Fruit fly (Drosophila melanogaster): ENCODE results near the gene CG13101.

DNA sequence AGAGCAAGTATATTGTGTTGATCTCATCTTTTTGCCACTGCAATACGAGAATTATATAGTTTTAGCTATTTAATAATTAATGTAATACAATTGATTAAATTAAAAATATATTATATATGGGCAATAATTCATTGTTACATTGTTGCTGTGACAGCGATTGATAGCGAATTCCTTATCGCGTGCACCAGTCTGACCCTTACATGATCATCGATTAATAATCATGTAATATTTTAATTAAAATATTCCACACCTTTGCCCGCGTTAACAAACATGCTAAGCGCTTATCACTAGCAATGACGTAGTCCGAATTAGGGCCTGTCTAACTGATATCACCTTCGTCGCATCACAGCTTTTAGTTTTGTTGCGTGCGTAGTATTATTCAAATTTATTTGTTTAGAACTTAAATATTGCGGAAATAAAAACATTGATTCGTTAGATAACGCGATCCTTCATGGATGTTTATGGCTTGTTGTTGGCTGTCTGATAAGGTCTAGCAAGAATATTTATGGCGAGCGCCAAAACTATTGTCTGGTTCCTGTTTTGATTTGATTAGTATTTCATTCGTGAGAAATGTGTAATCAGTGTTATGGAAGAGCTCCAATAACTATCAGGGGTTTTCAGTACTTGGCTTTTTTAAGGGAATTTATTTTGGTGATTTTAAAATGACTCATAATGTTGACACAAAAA lies 2.7 kb upstream of the CG13101 start:
- TF ChIP-seq CG3407 (GFP tag; optimal IDR thresholded peaks at IDR 0.05) (no peak), mirr (GFP tag; optimal IDR thresholded peaks at IDR 0.05) (peak; percentile 84), CG10267 (tag; optimal IDR thresholded peaks at IDR 0.05) (no peak), h (optimal IDR thresholded peaks at IDR 0.05) (no peak), CG4404 (GFP tag; IDR thresholded peaks at IDR 0.05) (no peak), CG15696 (tag; optimal IDR thresholded peaks at IDR 0.05) (no peak), pho (GFP tag; optimal IDR thresholded peaks at IDR 0.05) (no peak), salm (tag; optimal IDR thresholded peaks at IDR 0.05) (no peak), tgo (GFP tag; IDR thresholded peaks at IDR 0.05) (no peak), Neu2 (GFP tag; optimal IDR thresholded peaks at IDR 0.05; ENCODE audit: borderline replicate concordance) (no peak), CTCF (GFP tag; optimal IDR thresholded peaks at IDR 0.05) (no peak), CG11695 (GFP tag; IDR thresholded peaks at IDR 0.05) (no peak), CG10654 (GFP tag; optimal IDR thresholded peaks at IDR 0.05) (no peak)
